Worm (Caenorhabditis elegans) whole organism, L4/young adult: ENCODE measurements around the gene msp-45.

Source experiments
- dao-5 ChIP-seq: sonication (generic microtip); optimal IDR thresholded peaks from 2 replicates; lab custom pipeline; 2016; ENCODE audit warnings: missing genotype, missing genetic modification characterization, moderate library complexity, missing compliant biosample characterization
- him-1 ChIP-seq: sonication (generic microtip); optimal IDR thresholded peaks from 2 replicates; lab custom pipeline; 2016; ENCODE audit warnings: missing genotype, missing genetic modification reagents, missing genetic modification characterization, missing compliant biosample characterization

DNA sequence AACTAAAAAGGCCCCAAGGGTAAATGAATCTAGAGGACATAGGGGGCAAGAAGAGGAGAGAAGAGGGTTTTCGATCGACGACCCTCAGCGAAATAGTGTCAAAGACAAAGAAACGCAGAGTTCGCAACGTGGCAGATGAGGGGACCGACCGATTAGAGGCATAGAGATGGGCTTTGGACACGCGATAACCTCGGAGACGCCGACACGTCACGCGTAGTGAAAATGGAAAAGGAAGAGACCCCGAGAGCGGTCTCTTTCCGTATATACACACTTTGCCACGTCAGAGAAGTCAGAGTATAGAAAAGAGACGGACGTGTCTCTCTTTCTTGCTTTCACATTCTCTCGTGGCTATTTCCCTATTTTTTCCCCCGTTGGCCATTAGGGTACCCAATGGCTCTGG, 24.6 kb upstream of the msp-45 start:
- TF ChIP-seq him-1 (peak; percentile 44), dao-5 (no peak)
